Worm (Caenorhabditis elegans): ENCODE data around the gene B0303.7.
A peak's percentile ranks its signal among the peaks of the same experiment; 100 is the strongest.

The B0303.7 gene

DNA sequence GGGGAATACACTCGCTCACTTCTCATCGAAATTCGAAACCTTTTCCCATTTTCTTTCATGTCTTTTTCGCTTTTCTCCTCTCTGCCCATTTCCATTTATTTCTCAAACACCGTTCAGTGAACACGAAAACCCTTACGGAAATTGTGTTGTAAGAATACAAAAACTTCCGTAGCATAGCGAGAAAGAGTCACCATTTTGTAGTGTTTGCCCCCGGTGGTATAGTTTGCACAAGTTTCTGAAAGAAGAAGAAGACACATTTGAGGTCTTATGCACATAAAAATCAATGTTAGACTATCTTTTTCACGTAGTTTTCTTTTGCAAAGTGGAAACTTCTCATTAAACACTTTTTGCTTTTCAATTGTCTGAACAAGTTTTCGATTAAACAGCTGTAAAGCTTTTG lies 25.7 kb downstream of the B0303.7 start:
- TF ChIP-seq nhr-76 (tag; optimal IDR thresholded peaks at IDR 0.05) (no peak), nhr-43 (tag; optimal IDR thresholded peaks at IDR 0.05; ENCODE audit: poor library complexity, severe bottlenecking) (no peak)

DNA sequence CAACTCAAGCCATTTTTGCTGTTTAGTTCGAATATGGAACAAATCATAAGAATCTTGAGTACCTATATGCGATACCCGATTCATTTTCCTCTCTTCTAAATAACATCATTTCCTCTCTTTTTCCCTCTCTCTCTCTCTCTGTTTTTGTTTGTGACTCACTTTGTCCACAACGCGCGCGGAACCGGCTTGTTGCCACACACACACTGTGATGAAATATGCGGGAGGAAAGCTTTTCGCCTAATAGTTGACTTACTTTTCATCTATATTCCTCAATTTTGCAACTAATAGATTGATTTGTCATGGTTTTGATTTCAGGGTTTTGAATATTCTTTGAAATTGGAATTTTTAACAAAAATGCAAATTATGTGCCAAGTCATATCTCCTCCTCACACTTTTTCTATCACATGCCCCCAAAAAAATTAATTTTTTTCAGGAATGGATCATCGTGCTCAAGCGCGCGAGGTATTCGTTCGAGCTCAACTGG lies 26.4 kb downstream of the B0303.7 start, which contains the start of gene hipr-1:
Gene hipr-1, plus strand, starts transcription at position 434 of the 484 bp plus-strand sequence.
- TF ChIP-seq unc-62 (GFP tag; optimal IDR thresholded peaks at IDR 0.05) = no peak
- TF ChIP-seq pha-4 (tag; optimal IDR thresholded peaks at IDR 0.05) = peak; percentile 65
- no peak for TF ChIP-seq ama-1 (optimal IDR thresholded peaks at IDR 0.05)

DNA sequence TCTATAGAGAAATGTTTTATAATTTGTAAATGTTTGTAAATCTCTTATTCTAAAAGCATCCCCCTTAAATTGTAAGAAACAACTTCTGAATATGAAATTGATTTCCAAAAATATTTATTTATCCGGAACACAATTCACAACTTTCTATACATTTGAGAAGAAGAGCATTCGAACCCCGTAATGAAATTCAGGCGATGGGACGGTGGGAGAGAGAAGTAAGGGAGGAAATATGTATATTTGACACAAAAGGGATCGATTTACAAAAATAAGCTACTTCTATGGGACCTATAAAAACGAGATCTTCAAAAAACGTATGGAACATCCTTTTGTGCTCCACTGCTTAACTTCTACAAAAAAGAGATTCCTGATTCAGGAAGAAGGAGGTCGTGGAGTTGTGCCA lies 31.8 kb downstream of the B0303.7 start:
- no peak for TF ChIP-seq lin-39 (tag; optimal IDR thresholded peaks at IDR 0.05)
- no peak for TF ChIP-seq fkh-10 (GFP tag; optimal IDR thresholded peaks at IDR 0.05)
- TF ChIP-seq jun-1 (tag; optimal IDR thresholded peaks at IDR 0.05) = no peak
- no peak for TF ChIP-seq pha-4 (tag; optimal IDR thresholded peaks at IDR 0.05)

DNA sequence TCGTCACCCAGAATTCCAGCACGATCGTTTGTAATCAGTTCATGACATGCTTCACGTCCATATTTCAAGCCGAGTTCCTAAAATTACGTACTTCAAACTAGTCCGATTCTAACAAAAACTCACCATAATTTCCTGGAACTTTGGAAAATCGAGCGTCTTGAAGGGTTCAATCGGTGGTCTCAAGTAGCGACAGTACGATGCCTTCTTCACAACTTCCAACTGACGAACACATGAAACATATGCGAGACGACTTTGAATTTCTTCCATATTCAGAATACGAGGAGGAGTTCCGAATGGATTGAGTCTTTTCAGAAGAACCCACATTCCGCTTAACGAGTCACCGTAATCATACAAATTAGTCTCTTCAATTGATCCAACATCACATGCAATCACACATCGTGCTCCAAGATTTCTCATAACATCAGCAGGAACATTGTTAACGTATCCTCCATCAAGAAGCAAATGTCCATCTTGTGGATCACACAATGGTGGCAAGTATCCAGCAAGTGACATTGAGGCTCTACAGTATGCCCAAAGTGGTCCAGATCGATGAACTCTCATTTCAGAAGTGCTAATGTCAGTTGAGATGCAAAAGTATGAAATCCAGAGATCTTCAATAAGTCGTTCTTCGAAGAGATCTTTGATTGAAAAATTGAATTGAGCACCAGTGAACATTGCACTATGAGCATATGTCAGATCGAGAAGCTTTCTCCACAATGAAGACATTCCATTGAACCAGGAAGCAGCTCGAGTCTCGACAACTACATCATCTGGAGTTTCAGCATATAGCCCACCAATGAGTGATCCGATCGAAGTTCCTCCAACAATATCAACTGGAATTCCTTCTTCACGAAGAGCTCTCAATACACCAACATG lies 32.8 kb downstream of the B0303.7 start:
- TF ChIP-seq lin-15B (tag; optimal IDR thresholded peaks at IDR 0.05) (no peak), nhr-77 (tag; optimal IDR thresholded peaks at IDR 0.05) (no peak), fkh-2 (tag; optimal IDR thresholded peaks at IDR 0.05) (no peak), unc-62 (GFP tag; optimal IDR thresholded peaks at IDR 0.05) (no peak), sea-2 (GFP tag; optimal IDR thresholded peaks at IDR 0.05) (no peak), ZK546.5 (tag; optimal IDR thresholded peaks at IDR 0.05) (no peak), hmg-11 (tag; optimal IDR thresholded peaks at IDR 0.05) (no peak), nhr-67 (tag; optimal IDR thresholded peaks at IDR 0.05) (no peak), nhr-76 (tag; optimal IDR thresholded peaks at IDR 0.05) (no peak), nfya-1 (tag; optimal IDR thresholded peaks at IDR 0.05; ENCODE audit: insufficient read depth) (no peak), ama-1 (optimal IDR thresholded peaks at IDR 0.05) (no peak), R02D3.7 (tag; optimal IDR thresholded peaks at IDR 0.05) (no peak), fos-1 (tag; optimal IDR thresholded peaks at IDR 0.05) (no peak), elt-3 (tag; optimal IDR thresholded peaks at IDR 0.05) (no peak), ceh-28 (tag; optimal IDR thresholded peaks at IDR 0.05) (no peak), nhr-11 (tag; optimal IDR thresholded peaks at IDR 0.05) (no peak), aly-2 (tag; optimal IDR thresholded peaks at IDR 0.05) (no peak)

DNA sequence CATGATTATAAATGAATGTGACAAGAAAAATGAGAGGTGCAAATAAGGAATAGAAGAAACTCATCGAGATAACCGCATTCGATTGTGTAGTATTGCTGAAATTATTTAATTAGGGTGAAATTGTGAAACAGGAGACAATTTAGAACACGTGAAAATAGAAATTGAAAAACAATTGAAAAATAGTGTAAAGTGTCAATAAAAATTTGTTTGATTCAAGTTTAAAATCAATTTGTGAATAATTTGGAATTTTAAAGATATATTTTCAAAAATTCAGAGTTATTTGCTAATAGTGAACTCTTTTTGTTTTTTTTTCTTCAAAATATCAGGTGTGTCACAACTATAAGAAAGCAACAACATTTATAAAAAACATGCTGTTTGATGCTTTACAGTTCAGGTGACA lies 37.9 kb downstream of the B0303.7 start, which contains the start of gene ZK370.4:
Gene ZK370.4, minus strand, starts transcription at position 101 of the 400 bp plus-strand sequence.
- TF ChIP-seq egl-5 (tag; optimal IDR thresholded peaks at IDR 0.05) (no peak), fkh-10 (GFP tag; optimal IDR thresholded peaks at IDR 0.05) (no peak), hmg-11 (tag; optimal IDR thresholded peaks at IDR 0.05) (no peak), nfya-1 (tag; optimal IDR thresholded peaks at IDR 0.05; ENCODE audit: insufficient read depth) (no peak), nhr-25 (tag; optimal IDR thresholded peaks at IDR 0.05) (no peak), elt-1 (tag; optimal IDR thresholded peaks at IDR 0.05) (no peak), lin-39 (tag; optimal IDR thresholded peaks at IDR 0.05) (no peak), jun-1 (tag; optimal IDR thresholded peaks at IDR 0.05) (no peak)

DNA sequence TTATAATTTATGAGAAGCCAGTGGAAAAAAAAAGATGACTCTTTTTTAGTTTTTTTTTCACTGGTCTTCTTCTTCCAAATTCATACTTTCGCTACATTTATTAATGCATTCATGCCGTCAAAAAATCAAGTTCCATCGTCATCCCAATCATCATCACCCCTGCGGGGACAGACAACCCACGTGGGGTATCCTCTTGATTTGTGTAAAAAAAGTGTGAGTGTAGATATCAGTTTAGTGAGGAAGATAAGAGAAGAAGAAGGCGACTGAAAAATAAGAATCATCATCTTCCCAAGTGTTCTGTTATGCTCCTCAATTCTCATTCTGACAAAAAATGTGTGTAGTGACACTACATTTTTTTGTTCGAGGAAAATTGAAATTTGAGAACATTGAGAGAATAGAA lies 38.6 kb downstream of the B0303.7 start:
- TF ChIP-seq nhr-25 (tag; optimal IDR thresholded peaks at IDR 0.05) (peak; percentile 35), nfya-1 (tag; optimal IDR thresholded peaks at IDR 0.05; ENCODE audit: insufficient read depth) (peak; percentile 42), elt-2 (tag; optimal IDR thresholded peaks at IDR 0.05) (peak; percentile 0), nhr-43 (tag; optimal IDR thresholded peaks at IDR 0.05; ENCODE audit: poor library complexity, severe bottlenecking) (peak; percentile 0), elt-3 (tag; optimal IDR thresholded peaks at IDR 0.05) (no peak)

DNA sequence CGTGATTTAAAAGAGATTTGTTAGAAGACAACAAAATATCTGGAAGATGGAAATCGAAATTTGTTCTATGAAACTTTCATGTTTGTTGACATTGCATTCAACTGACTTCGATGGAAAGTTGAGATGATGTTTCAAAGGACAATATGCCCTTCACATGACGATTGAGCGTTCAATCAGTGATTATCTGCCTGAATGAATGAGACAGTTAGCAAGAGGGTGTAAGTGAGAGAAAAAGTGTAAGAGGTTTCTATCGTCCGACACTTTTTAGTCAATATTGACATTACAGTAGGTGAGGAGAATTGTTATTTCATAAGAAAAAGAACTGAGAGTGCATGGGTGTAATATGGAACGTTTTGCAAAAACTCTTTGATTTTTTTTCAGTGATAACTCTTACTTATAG lies 39.8 kb downstream of the B0303.7 start:
- TF ChIP-seq ztf-11 (tag; optimal IDR thresholded peaks at IDR 0.05) (no peak), nfya-1 (tag; optimal IDR thresholded peaks at IDR 0.05; ENCODE audit: insufficient read depth) (no peak), jun-1 (tag; optimal IDR thresholded peaks at IDR 0.05) (peak; percentile 33), lsy-12 (tag; optimal IDR thresholded peaks at IDR 0.05) (no peak), nhr-23 (tag; optimal IDR thresholded peaks at IDR 0.05) (no peak), daf-12 (tag; optimal IDR thresholded peaks at IDR 0.05) (no peak), ceh-82 (tag; optimal IDR thresholded peaks at IDR 0.05) (no peak), unc-39 (tag; optimal IDR thresholded peaks at IDR 0.05) (no peak), eor-1 (tag; optimal IDR thresholded peaks at IDR 0.05) (no peak), lin-15B (tag; optimal IDR thresholded peaks at IDR 0.05) (no peak), elt-2 (tag; optimal IDR thresholded peaks at IDR 0.05) (no peak), pha-4 (tag; optimal IDR thresholded peaks at IDR 0.05) (peak; percentile 100), ztf-4 (tag; optimal IDR thresholded peaks at IDR 0.05) (no peak), zag-1 (tag; optimal IDR thresholded peaks at IDR 0.05) (no peak), nhr-237 (tag; optimal IDR thresholded peaks at IDR 0.05) (no peak), tbx-2 (tag; optimal IDR thresholded peaks at IDR 0.05) (no peak), ceh-16 (tag; optimal IDR thresholded peaks at IDR 0.05) (no peak), nhr-25 (tag; optimal IDR thresholded peaks at IDR 0.05) (peak; percentile 15), elt-3 (tag; optimal IDR thresholded peaks at IDR 0.05) (no peak), nhr-77 (tag; optimal IDR thresholded peaks at IDR 0.05) (no peak)

Measured in whole organism, L3 larva.